Fruit fly (Drosophila melanogaster) whole organism, pupa: Measurements from ENCODE around the gene VhaAC39-2.

Experiments
- CG10348 ChIP-seq: fragments of 200-800 bp; sonication (Bioruptor generic); IDR thresholded peaks from 2 replicates; pipeline ENCODE4 v1.3.6; 2022; ENCODE audit warnings: missing biosample characterization, missing genetic modification characterization
- CG12605 ChIP-seq: fragments of 200-800 bp; sonication (Bioruptor generic); IDR thresholded peaks from 2 replicates; pipeline ENCODE4 v1.3.6; 2022; ENCODE audit warnings: missing biosample characterization, missing genetic modification characterization
- CG13204 ChIP-seq: fragments of 200-800 bp; sonication (Bioruptor generic); optimal IDR thresholded peaks from 2 replicates; lab custom pipeline; 2018; ENCODE audit warnings: missing biosample characterization, mild to moderate bottlenecking, missing genetic modification characterization, moderate library complexity
- CG14655 ChIP-seq: fragments of 200-800 bp; sonication (Bioruptor generic); optimal IDR thresholded peaks from 3 replicates; lab custom pipeline; 2017; ENCODE audit warnings: mild to moderate bottlenecking, missing biosample characterization, missing genetic modification reagents, missing genetic modification characterization
- CG15710 ChIP-seq: fragments of 200-800 bp; sonication (Bioruptor generic); optimal IDR thresholded peaks from 2 replicates; lab custom pipeline; 2018; ENCODE audit warnings: missing biosample characterization, mild to moderate bottlenecking, missing genetic modification characterization, moderate library complexity
- CG17806 ChIP-seq: fragments of 200-800 bp; sonication (Bioruptor generic); optimal IDR thresholded peaks from 2 replicates; lab custom pipeline; 2018; ENCODE audit warnings: missing biosample characterization, mild to moderate bottlenecking, missing genetic modification characterization, moderate library complexity
- CG32121 ChIP-seq: fragments of 200-800 bp; sonication (Bioruptor generic); IDR thresholded peaks from 2 replicates; pipeline ENCODE4 v1.3.6; 2022; ENCODE audit warnings: missing biosample characterization, missing genetic modification characterization
- CG34367 ChIP-seq: fragments of 200-800 bp; sonication (Bioruptor generic); optimal IDR thresholded peaks from 2 replicates; lab custom pipeline; 2018; ENCODE audit warnings: missing biosample characterization, mild to moderate bottlenecking, missing genetic modification characterization
- CG4496 ChIP-seq: fragments of 200-800 bp; sonication (Bioruptor generic); IDR thresholded peaks from 3 replicates; pipeline ENCODE4 v1.3.6; 2022; ENCODE audit warnings: missing biosample characterization, missing genetic modification characterization
- CG8159 ChIP-seq: fragments of 200-800 bp; sonication (Bioruptor generic); optimal IDR thresholded peaks from 3 replicates; lab custom pipeline; 2018; ENCODE audit warnings: missing biosample characterization, mild to moderate bottlenecking, missing genetic modification characterization, moderate library complexity
- CG8301 ChIP-seq: fragments of 200-800 bp; sonication (Bioruptor generic); optimal IDR thresholded peaks from 2 replicates; lab custom pipeline; 2018; ENCODE audit warnings: missing biosample characterization, mild to moderate bottlenecking, missing genetic modification characterization
- CG9948 ChIP-seq: fragments of 200-800 bp; sonication (Bioruptor generic); optimal IDR thresholded peaks from 2 replicates; lab custom pipeline; 2018; ENCODE audit warnings: missing biosample characterization, mild to moderate bottlenecking, missing genetic modification characterization, moderate library complexity
- D1 ChIP-seq: fragments of 200-800 bp; sonication (Bioruptor generic); optimal IDR thresholded peaks from 2 replicates; lab custom pipeline; 2018; ENCODE audit warnings: missing biosample characterization, mild to moderate bottlenecking, missing genetic modification characterization, moderate library complexity
- EcR ChIP-seq: fragments of 200-800 bp; sonication (Bioruptor generic); optimal IDR thresholded peaks from 3 replicates; lab custom pipeline; 2019; ENCODE audit warnings: missing biosample characterization, missing genetic modification characterization, mild to moderate bottlenecking, moderate library complexity, missing genetic modification reagents
- Ets98B ChIP-seq: fragments of 200-800 bp; sonication (Bioruptor generic); IDR thresholded peaks from 2 replicates; pipeline ENCODE4 v1.3.6; 2022; ENCODE audit warnings: missing biosample characterization, missing genetic modification characterization
- Pif1A ChIP-seq: fragments of 200-800 bp; sonication (Bioruptor generic); optimal IDR thresholded peaks from 3 replicates; lab custom pipeline; 2016; ENCODE audit warnings: missing biosample characterization, missing genetic modification characterization
- Pif1B ChIP-seq: fragments of 200-800 bp; sonication (Bioruptor generic); optimal IDR thresholded peaks from 3 replicates; lab custom pipeline; 2016; ENCODE audit warnings: missing biosample characterization, missing genetic modification characterization
- Snoo ChIP-seq: fragments of 200-800 bp; sonication (Bioruptor generic); optimal IDR thresholded peaks from 3 replicates; lab custom pipeline; 2017; ENCODE audit warnings: missing biosample characterization, mild to moderate bottlenecking, missing genetic modification characterization, inconsistent platforms
- fd96Ca ChIP-seq: fragments of 200-800 bp; sonication (Bioruptor generic); IDR thresholded peaks from 3 replicates; pipeline ENCODE4 v1.3.6; 2022; ENCODE audit warnings: missing biosample characterization, missing genetic modification characterization
- gl ChIP-seq: fragments of 200-800 bp; sonication (Bioruptor generic); optimal IDR thresholded peaks from 2 replicates; lab custom pipeline; 2018; ENCODE audit warnings: missing biosample characterization, mild to moderate bottlenecking, missing genetic modification characterization
- rn ChIP-seq: fragments of 200-800 bp; sonication (Bioruptor generic); IDR thresholded peaks from 2 replicates; pipeline ENCODE4 v1.3.6; 2022; ENCODE audit warnings: missing biosample characterization, missing genetic modification characterization

Gene VhaAC39-2

DNA sequence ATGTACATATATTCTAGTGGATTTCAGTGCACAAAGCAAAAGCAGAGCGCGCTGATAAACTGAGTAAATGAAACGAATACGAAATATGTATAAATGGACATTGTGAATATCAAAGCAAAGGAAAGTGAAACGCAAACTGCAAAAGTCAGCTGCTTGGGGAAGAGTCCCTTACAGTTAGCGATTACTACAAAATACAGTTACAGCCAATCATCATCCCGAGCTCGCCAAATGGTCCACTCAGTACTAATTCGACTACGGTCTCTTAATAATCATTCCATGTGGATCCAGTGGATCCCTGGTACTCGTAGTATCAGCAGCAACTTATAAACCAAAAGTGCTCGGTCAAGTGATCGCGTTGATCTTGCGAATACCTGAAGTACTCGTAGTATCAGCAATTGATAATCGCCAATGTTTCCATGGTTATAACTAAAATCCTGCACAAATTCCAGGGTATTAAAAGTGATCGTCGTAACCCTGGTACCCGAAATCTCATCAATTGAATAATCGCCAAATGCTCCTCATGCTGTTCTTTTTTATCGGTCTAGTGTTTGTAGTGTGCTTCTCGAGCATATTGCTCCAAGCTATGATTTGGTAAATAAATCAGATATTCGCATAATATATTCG is 22.7 kb upstream of the VhaAC39-2 start:
- TF ChIP-seq rn (GFP tag; lab: Robert Waterston, UW) (no peak), gl (tag; lab: Kevin White, UChicago) (no peak), CG12605 (no peak), Pif1B (no peak), CG17806 (tag; lab: Kevin White, UChicago) (no peak), CG13204 (GFP tag; lab: Kevin White, UChicago) (no peak), CG15710 (tag; lab: Kevin White, UChicago) (no peak), EcR (GFP tag; lab: Kevin White, UChicago) (no peak), fd96Ca (GFP tag; lab: Robert Waterston, UW) (no peak), CG34367 (tag; lab: Kevin White, UChicago) (no peak), CG14655 (no peak), CG8301 (tag; lab: Kevin White, UChicago) (no peak), CG9948 (no peak), CG4496 (GFP tag; lab: Robert Waterston, UW) (no peak)

DNA sequence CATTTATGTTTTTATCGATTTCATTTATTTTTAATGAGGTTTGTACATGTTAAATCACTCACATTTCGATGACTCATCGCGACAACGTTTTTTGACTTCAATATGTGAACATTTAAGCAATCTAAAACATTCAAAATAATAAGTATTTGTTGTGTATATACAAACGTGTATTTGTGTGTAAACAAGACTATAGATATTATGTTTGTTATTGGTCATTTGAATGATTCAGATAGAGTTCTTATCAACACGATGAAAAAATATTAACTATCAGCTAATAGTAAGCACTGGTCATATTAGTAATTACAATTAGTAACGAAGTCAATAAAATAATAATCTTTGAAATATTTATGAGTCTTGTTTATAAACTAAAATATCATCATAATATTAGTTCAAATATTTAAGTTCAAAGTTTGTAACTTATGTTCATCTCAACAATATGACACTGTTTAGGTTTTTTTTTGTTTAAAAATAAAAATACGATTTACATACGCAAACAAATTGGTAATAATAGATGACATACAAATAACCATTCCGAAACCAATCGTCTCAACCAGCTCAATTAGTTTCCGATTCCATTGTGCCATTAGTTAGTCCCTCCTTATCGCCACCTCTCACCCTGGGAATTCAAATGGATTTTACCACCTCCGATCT is 22.0 kb upstream of the VhaAC39-2 start:
- TF ChIP-seq Ets98B (GFP tag; lab: Robert Waterston, UW) (no peak), CG8301 (tag; lab: Kevin White, UChicago) (peak; percentile 21)
- TF ChIP-seq, all 21 proteins: peak for 1

DNA sequence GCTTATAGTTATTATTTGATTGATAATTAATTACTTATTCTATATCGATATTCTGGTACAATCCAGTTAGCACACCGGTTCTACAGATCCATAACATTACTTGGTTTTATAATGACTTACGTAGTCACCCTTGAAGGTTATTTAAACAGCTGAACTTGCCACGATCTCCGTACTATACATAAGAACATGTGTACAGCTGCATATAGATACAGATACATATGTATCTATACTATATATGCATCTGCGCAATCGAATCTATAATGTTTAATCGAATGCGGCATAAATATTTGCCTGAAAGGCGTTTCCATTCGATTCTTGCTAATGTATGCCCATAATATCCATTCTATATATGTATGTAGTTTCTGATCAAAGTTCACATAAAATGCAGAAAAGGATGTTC is 20.2 kb upstream of the VhaAC39-2 start:
- TF ChIP-seq fd96Ca (GFP tag; lab: Robert Waterston, UW) (no peak), Pif1B (no peak), CG4496 (GFP tag; lab: Robert Waterston, UW) (no peak), CG14655 (no peak), Ets98B (GFP tag; lab: Robert Waterston, UW) (no peak), CG17806 (tag; lab: Kevin White, UChicago) (no peak), Pif1A (GFP tag; lab: Kevin White, UChicago) (no peak), CG34367 (tag; lab: Kevin White, UChicago) (no peak), EcR (GFP tag; lab: Kevin White, UChicago) (no peak), CG8159 (tag; lab: Kevin White, UChicago) (no peak), Snoo (tag; lab: Kevin White, UChicago) (no peak), CG10348 (GFP tag; lab: Robert Waterston, UW) (no peak), D1 (tag; lab: Kevin White, UChicago) (no peak), CG9948 (no peak), gl (tag; lab: Kevin White, UChicago) (no peak), CG12605 (no peak), CG32121 (no peak)

DNA sequence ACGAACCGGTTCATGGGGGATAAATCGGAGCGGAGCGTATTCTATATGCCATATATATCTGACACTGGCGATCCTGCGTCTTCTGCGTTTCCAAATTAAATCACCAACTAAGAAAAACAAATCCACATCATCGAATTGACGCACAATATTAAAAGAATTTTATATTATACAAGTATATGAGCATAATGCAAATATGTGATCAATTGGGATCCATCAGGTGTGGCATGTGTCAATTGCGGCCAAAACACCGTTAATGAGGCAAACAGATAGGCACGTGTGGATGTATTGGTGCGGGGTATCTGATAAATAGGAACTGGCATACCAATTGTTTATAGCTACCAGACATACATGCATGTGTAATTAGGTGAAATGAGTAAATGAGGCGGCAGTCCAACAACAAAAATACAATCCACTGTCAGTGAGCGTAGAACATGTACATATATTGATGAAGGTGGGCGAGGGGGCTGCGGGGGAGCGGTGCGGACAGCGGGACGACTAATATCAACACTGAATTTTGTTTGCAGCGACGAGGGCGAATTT is 19.0 kb upstream of the VhaAC39-2 start:
- TF ChIP-seq CG32121 (0 out of 2 replicates have a peak, but pooled peaks have one; percentile 8), CG15710 (tag; lab: Kevin White, UChicago) (no peak)

DNA sequence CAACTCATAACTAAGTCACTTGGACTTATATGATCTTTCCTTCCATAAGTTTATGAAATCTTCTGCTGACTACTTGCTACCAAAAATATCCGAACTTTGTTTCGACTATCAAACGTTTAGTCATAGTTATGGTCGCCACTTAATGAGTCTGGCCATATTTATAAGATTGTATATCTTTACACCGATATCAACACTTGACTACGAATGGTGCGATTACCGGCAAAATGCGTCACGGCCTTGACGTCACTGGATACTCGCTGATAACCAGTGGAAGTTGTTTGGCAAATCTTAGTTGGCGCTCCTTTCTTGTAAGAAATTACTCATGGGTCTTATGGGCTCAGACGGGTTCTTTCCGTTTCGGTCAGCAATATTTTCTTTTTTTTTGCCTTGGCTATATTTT is 18.3 kb upstream of the VhaAC39-2 start:
- TF ChIP-seq CG32121 (no peak), CG9948 (no peak), CG14655 (no peak), EcR (GFP tag; lab: Kevin White, UChicago) (no peak), CG17806 (tag; lab: Kevin White, UChicago) (no peak), Pif1A (GFP tag; lab: Kevin White, UChicago) (no peak), CG8159 (tag; lab: Kevin White, UChicago) (no peak), CG12605 (no peak), fd96Ca (GFP tag; lab: Robert Waterston, UW) (no peak), Pif1B (no peak), Snoo (tag; lab: Kevin White, UChicago) (no peak)

DNA sequence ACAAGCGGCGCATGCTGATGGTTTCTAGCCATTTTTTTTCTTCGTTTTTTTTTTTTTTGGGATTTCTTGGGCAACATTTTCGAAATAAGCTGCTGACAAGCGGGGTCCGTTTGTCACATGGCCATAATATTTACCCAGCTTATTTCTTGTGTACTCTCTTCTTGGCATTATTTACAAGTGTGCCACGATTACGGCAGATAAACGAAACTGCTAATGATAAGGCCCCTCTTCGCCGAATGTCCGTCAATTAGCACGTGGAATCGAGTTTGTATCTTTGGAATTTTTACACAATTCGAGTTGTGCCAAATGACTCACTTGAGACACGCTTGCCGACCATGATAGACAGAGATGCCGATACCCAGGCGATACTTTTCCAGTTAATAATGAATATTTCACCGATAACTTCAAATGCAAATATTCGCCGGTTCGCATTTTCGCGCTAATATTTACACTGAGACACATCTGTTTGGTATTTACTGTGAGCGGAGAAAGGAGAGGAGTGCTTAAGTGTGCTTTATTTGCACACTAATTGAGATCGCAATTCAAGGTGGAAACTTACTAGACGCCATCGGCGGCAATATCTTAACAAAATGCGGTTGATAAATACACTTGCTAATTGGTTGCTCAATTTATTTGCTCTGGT is 17.4 kb upstream of the VhaAC39-2 start:
- TF ChIP-seq Pif1A (GFP tag; lab: Kevin White, UChicago), result peak; percentile 39
- TF ChIP-seq CG14655, result no peak
- peak; percentile 14 for TF ChIP-seq gl (tag; lab: Kevin White, UChicago)
- TF ChIP-seq CG8159 (tag; lab: Kevin White, UChicago), result no peak
- no peak for TF ChIP-seq CG32121
- TF ChIP-seq Snoo (tag; lab: Kevin White, UChicago), result peak; percentile 40
- no peak for TF ChIP-seq CG17806 (tag; lab: Kevin White, UChicago)
- TF ChIP-seq Pif1B, result peak; percentile 6
- TF ChIP-seq CG13204 (GFP tag; lab: Kevin White, UChicago), result no peak
- no peak for TF ChIP-seq D1 (tag; lab: Kevin White, UChicago)
- TF ChIP-seq rn (GFP tag; lab: Robert Waterston, UW), result no peak
- no peak for TF ChIP-seq CG4496 (GFP tag; lab: Robert Waterston, UW)
- TF ChIP-seq fd96Ca (GFP tag; lab: Robert Waterston, UW), result no peak
